Fruit fly (Drosophila melanogaster) whole organism, embryonic: ENCODE results near the gene Cyp40.

ENCODE experiments used
- CG10565 ChIP-seq: fragments of 200-800 bp; sonication (Bioruptor generic); optimal IDR thresholded peaks from 3 replicates; lab custom pipeline; 2016; ENCODE audit warnings: missing biosample characterization, mild to moderate bottlenecking, missing genetic modification characterization
- CG11456 ChIP-seq: fragments of 200-800 bp; sonication (Bioruptor generic); IDR thresholded peaks from 3 replicates; pipeline ENCODE4 v1.3.6; 2022; ENCODE audit warnings: missing biosample characterization, missing genetic modification characterization
- CG13424 ChIP-seq: fragments of 200-800 bp; sonication (Bioruptor generic); optimal IDR thresholded peaks from 2 replicates; lab custom pipeline; 2019; ENCODE audit warnings: missing biosample characterization, mild to moderate bottlenecking, missing genetic modification characterization, moderate library complexity
- CG15514 ChIP-seq: fragments of 200-800 bp; sonication (Bioruptor generic); optimal IDR thresholded peaks from 3 replicates; lab custom pipeline; 2017; ENCODE audit warnings: missing biosample characterization, missing genetic modification characterization, mild to moderate bottlenecking, moderate library complexity, missing genetic modification reagents
- CG1603 ChIP-seq: fragments of 200-800 bp; sonication (Bioruptor generic); optimal IDR thresholded peaks from 2 replicates; lab custom pipeline; 2019; ENCODE audit warnings: missing biosample characterization, mild to moderate bottlenecking, missing genetic modification characterization, moderate library complexity
- CG2116 ChIP-seq: fragments of 200-800 bp; sonication (Bioruptor generic); optimal IDR thresholded peaks from 3 replicates; lab custom pipeline; 2018; ENCODE audit warnings: missing biosample characterization, mild to moderate bottlenecking, missing genetic modification characterization
- CG2120 ChIP-seq: fragments of 200-800 bp; sonication (Bioruptor generic); optimal IDR thresholded peaks from 3 replicates; lab custom pipeline; 2016; ENCODE audit warnings: missing biosample characterization, missing genetic modification characterization
- CG2129 ChIP-seq: fragments of 200-800 bp; sonication (Bioruptor generic); IDR thresholded peaks from 2 replicates; pipeline ENCODE4 v1.3.6; 2022; ENCODE audit warnings: missing biosample characterization, missing genetic modification characterization; ENCODE audit not compliant: partially characterized antibody
- CG31224 ChIP-seq: fragments of 200-800 bp; sonication (Bioruptor generic); IDR thresholded peaks from 2 replicates; pipeline ENCODE4 v1.3.6; 2022; ENCODE audit warnings: missing biosample characterization, missing genetic modification characterization
- CG42726 ChIP-seq: fragments of 200-800 bp; sonication (Bioruptor generic); IDR thresholded peaks from 2 replicates; pipeline ENCODE4 v1.3.6; 2022; ENCODE audit warnings: missing biosample characterization, missing genetic modification characterization; ENCODE audit not compliant: partially characterized antibody
- CG4820 ChIP-seq: fragments of 200-800 bp; sonication (Bioruptor generic); optimal IDR thresholded peaks from 3 replicates; lab custom pipeline; 2016; ENCODE audit warnings: missing biosample characterization, missing genetic modification characterization
- CG5180 ChIP-seq: fragments of 200-800 bp; sonication (Bioruptor generic); optimal IDR thresholded peaks from 3 replicates; lab custom pipeline; 2017; ENCODE audit warnings: missing biosample characterization, missing genetic modification characterization, mild to moderate bottlenecking, moderate library complexity, missing genetic modification reagents
- CG7357 ChIP-seq: fragments of 200-800 bp; sonication (Bioruptor generic); IDR thresholded peaks from 3 replicates; pipeline ENCODE4 v1.3.6; 2022; ENCODE audit warnings: missing biosample characterization, missing genetic modification characterization
- CG7928 ChIP-seq: fragments of 200-800 bp; sonication (Bioruptor generic); optimal IDR thresholded peaks from 2 replicates; lab custom pipeline; 2017; ENCODE audit warnings: missing biosample characterization, mild to moderate bottlenecking, missing genetic modification characterization
- CG9932 ChIP-seq: fragments of 200-800 bp; sonication (Bioruptor generic); IDR thresholded peaks from 2 replicates; pipeline ENCODE4 v1.3.6; 2022; ENCODE audit warnings: missing biosample characterization, missing genetic modification characterization
- Dll ChIP-seq: fragments of 200-800 bp; sonication (Bioruptor generic); IDR thresholded peaks from 4 replicates; pipeline ENCODE4 v1.3.6; 2022; ENCODE audit warnings: missing biosample characterization, missing genetic modification characterization; ENCODE audit not compliant: partially characterized antibody
- Gsc ChIP-seq: fragments of 200-800 bp; sonication (Bioruptor generic); IDR thresholded peaks from 2 replicates; pipeline ENCODE4 v1.3.6; 2022; ENCODE audit warnings: missing biosample characterization, missing genetic modification characterization
- Hmx ChIP-seq: fragments of 200-800 bp; sonication (Bioruptor generic); optimal IDR thresholded peaks from 2 replicates; lab custom pipeline; 2016; ENCODE audit warnings: missing biosample characterization, missing genetic modification characterization
- Hsf ChIP-seq: fragments of 200-800 bp; sonication (Bioruptor generic); optimal IDR thresholded peaks from 3 replicates; lab custom pipeline; 2016; ENCODE audit warnings: missing biosample characterization, missing genetic modification characterization
- Lim3 ChIP-seq: fragments of 200-800 bp; sonication (Bioruptor generic); IDR thresholded peaks from 2 replicates; pipeline ENCODE4 v1.3.6; 2022; ENCODE audit warnings: missing biosample characterization, missing genetic modification characterization
- Med ChIP-seq: fragments of 200-800 bp; sonication (Bioruptor generic); peaks from one replicate; lab custom pipeline; 2016; ENCODE audit warnings: missing biosample characterization, missing genetic modification characterization, mild to moderate bottlenecking, inconsistent platforms, moderate library complexity
- Mrtf ChIP-seq: fragments of 200-800 bp; sonication (Bioruptor generic); IDR thresholded peaks from 3 replicates; pipeline ENCODE4 v1.3.6; 2022; ENCODE audit warnings: missing biosample characterization, missing genetic modification characterization
- NK7.1 ChIP-seq: fragments of 200-800 bp; sonication (Bioruptor generic); optimal IDR thresholded peaks from 3 replicates; lab custom pipeline; 2016; ENCODE audit warnings: missing biosample characterization, missing genetic modification characterization
- Sin3A ChIP-seq: fragments of >200 bp; optimal IDR thresholded peaks from 2 replicates; lab custom pipeline; 2018
- Vsx1 ChIP-seq: fragments of 200-800 bp; sonication (Bioruptor generic); optimal IDR thresholded peaks from 2 replicates; lab custom pipeline; 2017; ENCODE audit warnings: missing biosample characterization, mild to moderate bottlenecking, missing genetic modification characterization, missing genetic modification reagents
- cad ChIP-seq: fragments of >200 bp; optimal IDR thresholded peaks from 2 replicates; lab custom pipeline; 2017; ENCODE audit warnings: missing biosample characterization, missing genetic modification characterization
- chinmo ChIP-seq: fragments of 200-800 bp; sonication (Bioruptor generic); IDR thresholded peaks from 4 replicates; pipeline ENCODE4 v1.3.6; 2022; ENCODE audit warnings: missing biosample characterization, missing genetic modification characterization; ENCODE audit not compliant: partially characterized antibody
- chm ChIP-seq: fragments of 200-800 bp; sonication (Bioruptor generic); IDR thresholded peaks from 2 replicates; pipeline ENCODE4 v1.3.6; 2022; ENCODE audit warnings: missing biosample characterization, missing genetic modification characterization
- corto ChIP-seq: fragments of 200-800 bp; sonication (Bioruptor generic); optimal IDR thresholded peaks from 2 replicates; lab custom pipeline; 2016; ENCODE audit warnings: missing biosample characterization, mild to moderate bottlenecking, missing genetic modification characterization, moderate library complexity
- crc ChIP-seq: fragments of 200-800 bp; sonication (Bioruptor generic); optimal IDR thresholded peaks from 2 replicates; lab custom pipeline; 2016; ENCODE audit warnings: missing biosample characterization, missing genetic modification characterization
- crol ChIP-seq: fragments of 200-800 bp; sonication (Bioruptor generic); IDR thresholded peaks from 2 replicates; pipeline ENCODE4 v1.3.6; 2022; ENCODE audit warnings: missing biosample characterization, missing genetic modification characterization
- dpn ChIP-seq, 2 experiments: fragments of 200-800 bp; sonication (Bioruptor generic); optimal IDR thresholded peaks; 3 replicates each; lab custom pipeline; 2016; ENCODE audit warnings: missing biosample characterization in 2 of 2, missing genetic modification characterization in 2 of 2
- fd102C ChIP-seq: fragments of 200-800 bp; sonication (Bioruptor generic); optimal IDR thresholded peaks from 2 replicates; lab custom pipeline; 2018; ENCODE audit warnings: missing biosample characterization, mild to moderate bottlenecking, missing genetic modification characterization, moderate library complexity
- fu2 ChIP-seq: fragments of 200-800 bp; sonication (Bioruptor generic); optimal IDR thresholded peaks from 2 replicates; lab custom pipeline; 2016; ENCODE audit warnings: missing biosample characterization, missing genetic modification characterization
- inv ChIP-seq: fragments of 200-800 bp; sonication (Bioruptor generic); IDR thresholded peaks from 2 replicates; pipeline ENCODE4 v1.3.6; 2022; ENCODE audit warnings: missing biosample characterization, missing genetic modification characterization; ENCODE audit not compliant: partially characterized antibody
- kay ChIP-seq: fragments of 200-800 bp; sonication (Bioruptor generic); optimal IDR thresholded peaks from 2 replicates; lab custom pipeline; 2016; ENCODE audit warnings: missing biosample characterization, missing genetic modification characterization
- klu ChIP-seq: fragments of 200-800 bp; sonication (Bioruptor generic); IDR thresholded peaks from 2 replicates; pipeline ENCODE4 v1.3.6; 2022; ENCODE audit warnings: missing biosample characterization, missing genetic modification characterization
- mld ChIP-seq: fragments of 200-800 bp; sonication (Bioruptor generic); IDR thresholded peaks from 3 replicates; pipeline ENCODE4 v1.3.6; 2022; ENCODE audit warnings: missing biosample characterization, missing genetic modification characterization; ENCODE audit not compliant: partially characterized antibody
- oc ChIP-seq: fragments of 200-800 bp; sonication (Bioruptor generic); optimal IDR thresholded peaks from 2 replicates; lab custom pipeline; 2018; ENCODE audit warnings: missing biosample characterization, mild to moderate bottlenecking, missing genetic modification characterization, moderate library complexity
- pita ChIP-seq: fragments of 200-800 bp; sonication (Bioruptor generic); optimal IDR thresholded peaks from 2 replicates; lab custom pipeline; 2017; ENCODE audit warnings: missing biosample characterization, mild to moderate bottlenecking, missing genetic modification characterization
- sd ChIP-seq: fragments of 200-800 bp; sonication (Bioruptor generic); optimal IDR thresholded peaks from 3 replicates; lab custom pipeline; 2018; ENCODE audit warnings: missing biosample characterization, mild to moderate bottlenecking, missing genetic modification characterization, moderate library complexity
- sima ChIP-seq: fragments of 200-800 bp; sonication (Bioruptor generic); optimal IDR thresholded peaks from 2 replicates; lab custom pipeline; 2016; ENCODE audit warnings: missing biosample characterization, missing genetic modification characterization
- slp2 ChIP-seq: fragments of 200-800 bp; sonication (Bioruptor generic); optimal IDR thresholded peaks from 2 replicates; lab custom pipeline; 2016; ENCODE audit warnings: missing biosample characterization, missing genetic modification characterization
- stc ChIP-seq: fragments of 200-800 bp; sonication (Bioruptor generic); IDR thresholded peaks from 2 replicates; pipeline ENCODE4 v1.3.6; 2022; ENCODE audit warnings: missing biosample characterization, missing genetic modification characterization
- trem ChIP-seq: fragments of 200-800 bp; optimal IDR thresholded peaks from 3 replicates; lab custom pipeline; 2019; ENCODE audit warnings: missing biosample characterization, mild to moderate bottlenecking, missing genetic modification characterization, moderate library complexity
- tup ChIP-seq: fragments of 200-800 bp; sonication (Bioruptor generic); optimal IDR thresholded peaks from 2 replicates; lab custom pipeline; 2016; ENCODE audit warnings: missing biosample characterization, mild to moderate bottlenecking, missing genetic modification characterization, moderate library complexity
- twi ChIP-seq: fragments of 200-800 bp; optimal IDR thresholded peaks from 2 replicates; lab custom pipeline; 2019; ENCODE audit warnings: missing biosample characterization, mild to moderate bottlenecking, missing genetic modification characterization, moderate library complexity
- unpg ChIP-seq: fragments of 200-800 bp; sonication (Bioruptor generic); optimal IDR thresholded peaks from 3 replicates; lab custom pipeline; 2018; ENCODE audit warnings: missing biosample characterization, mild to moderate bottlenecking, missing genetic modification characterization, moderate library complexity
- usp ChIP-seq: fragments of >200 bp; optimal IDR thresholded peaks from 2 replicates; lab custom pipeline; 2017; ENCODE audit warnings: missing biosample characterization, missing genetic modification characterization
- vvl ChIP-seq: fragments of 200-800 bp; sonication (Bioruptor generic); IDR thresholded peaks from 2 replicates; pipeline ENCODE4 v1.3.6; 2022; ENCODE audit warnings: missing biosample characterization, missing genetic modification characterization
- z ChIP-seq: fragments of 200-800 bp; sonication (Bioruptor generic); IDR thresholded peaks from 3 replicates; pipeline ENCODE4 v1.3.6; 2022; ENCODE audit warnings: missing biosample characterization, missing genetic modification characterization

Gene Cyp40

dm6 chr3L:9678007-9678497, 49.6 kb downstream of the Cyp40 start (continued):
- no peak for TF ChIP-seq trem
- TF ChIP-seq chinmo (GFP tag; lab: Robert Waterston, UW) = no peak; the same call in 3 of the 4 replicates
- no peak for TF ChIP-seq Mrtf (GFP tag; lab: Robert Waterston, UW)
- no peak for TF ChIP-seq dpn (GFP tag; optimal IDR thresholded peaks at IDR 0.05; lab: Kevin White, UChicago)
- peak; percentile 36 for TF ChIP-seq CG1603 (tag; lab: Kevin White, UChicago)
- no peak for TF ChIP-seq CG31224 (GFP tag; lab: Robert Waterston, UW)
- no peak for TF ChIP-seq slp2 (GFP tag; lab: Kevin White, UChicago)
- peak; percentile 10 for TF ChIP-seq Hsf (GFP tag; lab: Kevin White, UChicago)
- TF ChIP-seq CG2129 (GFP tag; lab: Robert Waterston, UW) = no peak
- TF ChIP-seq kay (GFP tag; lab: Kevin White, UChicago) = peak; percentile 88
- no peak for TF ChIP-seq corto (GFP tag; lab: Kevin White, UChicago)
- TF ChIP-seq CG42726 = no peak
- no peak for TF ChIP-seq CG5180
- TF ChIP-seq Dll = 0 out of 4 replicates have a peak, but pooled peaks have one; percentile 10
- no peak; the same call in 1 of the 2 replicates for TF ChIP-seq stc (GFP tag; lab: Robert Waterston, UW)
- TF ChIP-seq unpg (GFP tag; lab: Kevin White, UChicago) = no peak
- no peak for TF ChIP-seq fd102C (GFP tag; lab: Kevin White, UChicago)
- TF ChIP-seq Lim3 (GFP tag; lab: Robert Waterston, UW) = no peak
- no peak for TF ChIP-seq CG7357 (GFP tag; lab: Robert Waterston, UW)
- peak; percentile 63 for TF ChIP-seq Med (GFP tag; lab: Kevin White, UChicago)
- no peak for TF ChIP-seq klu
- TF ChIP-seq Vsx1 (GFP tag; lab: Kevin White, UChicago) = peak; percentile 50
- no peak for TF ChIP-seq usp (GFP tag; lab: Kevin White, UChicago)
- TF ChIP-seq CG2116 (GFP tag; lab: Kevin White, UChicago) = no peak
- TF ChIP-seq CG9932 = no peak
- TF ChIP-seq oc (tag; lab: Kevin White, UChicago) = no peak
- no peak for TF ChIP-seq Gsc (GFP tag; lab: Robert Waterston, UW)
- TF ChIP-seq crol (GFP tag; lab: Robert Waterston, UW) = no peak; the same call in 1 of the 2 replicates
- TF ChIP-seq mld (GFP tag; lab: Robert Waterston, UW) = no peak
- TF ChIP-seq sima (GFP tag; lab: Kevin White, UChicago) = no peak
- TF ChIP-seq tup = no peak
- no peak for TF ChIP-seq crc (GFP tag; lab: Kevin White, UChicago)
- TF ChIP-seq CG7928 (GFP tag; lab: Kevin White, UChicago) = no peak
- TF ChIP-seq CG15514 = no peak
- TF ChIP-seq inv = no peak
- TF ChIP-seq cad (GFP tag; lab: Kevin White, UChicago) = no peak
- no peak for TF ChIP-seq fu2 (GFP tag; lab: Kevin White, UChicago)
- TF ChIP-seq Hmx = no peak
- no peak for TF ChIP-seq CG10565 (GFP tag; lab: Kevin White, UChicago)
- TF ChIP-seq chm (GFP tag; lab: Robert Waterston, UW) = 0 out of 2 replicates have a peak, but pooled peaks have one; percentile 7
- 0 out of 3 replicates have a peak, but pooled peaks have one; percentile 57 for TF ChIP-seq z
- no peak for TF ChIP-seq twi (tag; lab: Kevin White, UChicago)
- no peak for TF ChIP-seq CG2120
- TF ChIP-seq NK7.1 (GFP tag; lab: Kevin White, UChicago) = no peak
- peak; percentile 20 for TF ChIP-seq CG13424 (tag; lab: Kevin White, UChicago)
- TF ChIP-seq sd (tag; lab: Kevin White, UChicago) = peak; percentile 20
- no peak for TF ChIP-seq CG11456
- TF ChIP-seq CG4820 (GFP tag; lab: Kevin White, UChicago) = no peak
- no peak for TF ChIP-seq Sin3A (lab: Kevin White, UChicago)
- no peak for TF ChIP-seq pita (GFP tag; lab: Kevin White, UChicago)
- no peak for TF ChIP-seq vvl (GFP tag; lab: Robert Waterston, UW)
